Fruit fly (Drosophila melanogaster) whole organism, pupa: Measurements from ENCODE around the gene CG34263.
A peak's percentile ranks its signal among the peaks of the same experiment; 100 is the strongest.

Experiments used
- CG10348 ChIP-seq: fragments of 200-800 bp; sonication (Bioruptor generic); IDR thresholded peaks from 2 replicates; pipeline ENCODE4 v1.3.6; 2022; ENCODE audit warnings: missing biosample characterization, missing genetic modification characterization
- CG12605 ChIP-seq: fragments of 200-800 bp; sonication (Bioruptor generic); IDR thresholded peaks from 2 replicates; pipeline ENCODE4 v1.3.6; 2022; ENCODE audit warnings: missing biosample characterization, missing genetic modification characterization
- CG13204 ChIP-seq: fragments of 200-800 bp; sonication (Bioruptor generic); optimal IDR thresholded peaks from 2 replicates; lab custom pipeline; 2018; ENCODE audit warnings: missing biosample characterization, mild to moderate bottlenecking, missing genetic modification characterization, moderate library complexity
- CG14655 ChIP-seq: fragments of 200-800 bp; sonication (Bioruptor generic); optimal IDR thresholded peaks from 3 replicates; lab custom pipeline; 2017; ENCODE audit warnings: mild to moderate bottlenecking, missing biosample characterization, missing genetic modification reagents, missing genetic modification characterization
- CG15710 ChIP-seq: fragments of 200-800 bp; sonication (Bioruptor generic); optimal IDR thresholded peaks from 2 replicates; lab custom pipeline; 2018; ENCODE audit warnings: missing biosample characterization, mild to moderate bottlenecking, missing genetic modification characterization, moderate library complexity
- CG17806 ChIP-seq: fragments of 200-800 bp; sonication (Bioruptor generic); optimal IDR thresholded peaks from 2 replicates; lab custom pipeline; 2018; ENCODE audit warnings: missing biosample characterization, mild to moderate bottlenecking, missing genetic modification characterization, moderate library complexity
- CG32121 ChIP-seq: fragments of 200-800 bp; sonication (Bioruptor generic); IDR thresholded peaks from 2 replicates; pipeline ENCODE4 v1.3.6; 2022; ENCODE audit warnings: missing biosample characterization, missing genetic modification characterization
- CG34367 ChIP-seq: fragments of 200-800 bp; sonication (Bioruptor generic); optimal IDR thresholded peaks from 2 replicates; lab custom pipeline; 2018; ENCODE audit warnings: missing biosample characterization, mild to moderate bottlenecking, missing genetic modification characterization
- CG4496 ChIP-seq: fragments of 200-800 bp; sonication (Bioruptor generic); IDR thresholded peaks from 3 replicates; pipeline ENCODE4 v1.3.6; 2022; ENCODE audit warnings: missing biosample characterization, missing genetic modification characterization
- CG8159 ChIP-seq: fragments of 200-800 bp; sonication (Bioruptor generic); optimal IDR thresholded peaks from 3 replicates; lab custom pipeline; 2018; ENCODE audit warnings: missing biosample characterization, mild to moderate bottlenecking, missing genetic modification characterization, moderate library complexity
- CG8301 ChIP-seq: fragments of 200-800 bp; sonication (Bioruptor generic); optimal IDR thresholded peaks from 2 replicates; lab custom pipeline; 2018; ENCODE audit warnings: missing biosample characterization, mild to moderate bottlenecking, missing genetic modification characterization
- CG9948 ChIP-seq: fragments of 200-800 bp; sonication (Bioruptor generic); optimal IDR thresholded peaks from 2 replicates; lab custom pipeline; 2018; ENCODE audit warnings: missing biosample characterization, mild to moderate bottlenecking, missing genetic modification characterization, moderate library complexity
- D1 ChIP-seq: fragments of 200-800 bp; sonication (Bioruptor generic); optimal IDR thresholded peaks from 2 replicates; lab custom pipeline; 2018; ENCODE audit warnings: missing biosample characterization, mild to moderate bottlenecking, missing genetic modification characterization, moderate library complexity
- EcR ChIP-seq: fragments of 200-800 bp; sonication (Bioruptor generic); optimal IDR thresholded peaks from 3 replicates; lab custom pipeline; 2019; ENCODE audit warnings: missing biosample characterization, missing genetic modification characterization, mild to moderate bottlenecking, moderate library complexity, missing genetic modification reagents
- Ets98B ChIP-seq: fragments of 200-800 bp; sonication (Bioruptor generic); IDR thresholded peaks from 2 replicates; pipeline ENCODE4 v1.3.6; 2022; ENCODE audit warnings: missing biosample characterization, missing genetic modification characterization
- Pif1A ChIP-seq: fragments of 200-800 bp; sonication (Bioruptor generic); optimal IDR thresholded peaks from 3 replicates; lab custom pipeline; 2016; ENCODE audit warnings: missing biosample characterization, missing genetic modification characterization
- Pif1B ChIP-seq: fragments of 200-800 bp; sonication (Bioruptor generic); optimal IDR thresholded peaks from 3 replicates; lab custom pipeline; 2016; ENCODE audit warnings: missing biosample characterization, missing genetic modification characterization
- Snoo ChIP-seq: fragments of 200-800 bp; sonication (Bioruptor generic); optimal IDR thresholded peaks from 3 replicates; lab custom pipeline; 2017; ENCODE audit warnings: missing biosample characterization, mild to moderate bottlenecking, missing genetic modification characterization, inconsistent platforms
- fd96Ca ChIP-seq: fragments of 200-800 bp; sonication (Bioruptor generic); IDR thresholded peaks from 3 replicates; pipeline ENCODE4 v1.3.6; 2022; ENCODE audit warnings: missing biosample characterization, missing genetic modification characterization
- gl ChIP-seq: fragments of 200-800 bp; sonication (Bioruptor generic); optimal IDR thresholded peaks from 2 replicates; lab custom pipeline; 2018; ENCODE audit warnings: missing biosample characterization, mild to moderate bottlenecking, missing genetic modification characterization
- rn ChIP-seq: fragments of 200-800 bp; sonication (Bioruptor generic); IDR thresholded peaks from 2 replicates; pipeline ENCODE4 v1.3.6; 2022; ENCODE audit warnings: missing biosample characterization, missing genetic modification characterization

The CG34263 gene

DNA sequence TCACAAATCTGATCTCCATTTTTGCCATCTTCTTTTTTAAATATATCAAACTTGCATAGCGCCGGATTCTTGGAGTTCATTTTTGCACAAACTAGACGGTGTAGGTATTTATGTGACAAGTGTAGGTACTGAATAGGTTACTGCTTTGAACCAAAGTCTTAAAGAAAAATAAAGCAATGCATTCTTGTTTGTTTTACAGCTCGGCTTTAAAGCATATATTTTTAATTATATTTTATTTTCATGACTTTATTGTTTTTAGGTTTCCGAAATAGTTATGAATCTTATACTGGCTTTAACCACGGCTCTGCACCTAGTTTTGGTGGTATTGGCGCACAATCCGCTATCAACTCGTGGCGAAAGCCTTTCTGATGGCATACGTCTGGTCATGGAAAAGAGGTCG is 7.6 kb upstream of the CG34263 start, which contains the start of gene CG32845:
Gene CG32845, minus strand, starts transcription at position 101 of the 400 bp plus-strand sequence.
- TF ChIP-seq CG14655 (GFP tag; lab: Kevin White, UChicago) (no peak), Pif1B (GFP tag; lab: Kevin White, UChicago) (no peak), CG10348 (GFP tag; lab: Robert Waterston, UW) (no peak), CG4496 (GFP tag; lab: Robert Waterston, UW) (no peak), CG17806 (tag; lab: Kevin White, UChicago) (no peak), CG8301 (tag; lab: Kevin White, UChicago) (no peak), rn (no peak), Pif1A (GFP tag; lab: Kevin White, UChicago) (no peak), gl (tag; lab: Kevin White, UChicago) (no peak)
- TF ChIP-seq, all 21 proteins: peak for 0

DNA sequence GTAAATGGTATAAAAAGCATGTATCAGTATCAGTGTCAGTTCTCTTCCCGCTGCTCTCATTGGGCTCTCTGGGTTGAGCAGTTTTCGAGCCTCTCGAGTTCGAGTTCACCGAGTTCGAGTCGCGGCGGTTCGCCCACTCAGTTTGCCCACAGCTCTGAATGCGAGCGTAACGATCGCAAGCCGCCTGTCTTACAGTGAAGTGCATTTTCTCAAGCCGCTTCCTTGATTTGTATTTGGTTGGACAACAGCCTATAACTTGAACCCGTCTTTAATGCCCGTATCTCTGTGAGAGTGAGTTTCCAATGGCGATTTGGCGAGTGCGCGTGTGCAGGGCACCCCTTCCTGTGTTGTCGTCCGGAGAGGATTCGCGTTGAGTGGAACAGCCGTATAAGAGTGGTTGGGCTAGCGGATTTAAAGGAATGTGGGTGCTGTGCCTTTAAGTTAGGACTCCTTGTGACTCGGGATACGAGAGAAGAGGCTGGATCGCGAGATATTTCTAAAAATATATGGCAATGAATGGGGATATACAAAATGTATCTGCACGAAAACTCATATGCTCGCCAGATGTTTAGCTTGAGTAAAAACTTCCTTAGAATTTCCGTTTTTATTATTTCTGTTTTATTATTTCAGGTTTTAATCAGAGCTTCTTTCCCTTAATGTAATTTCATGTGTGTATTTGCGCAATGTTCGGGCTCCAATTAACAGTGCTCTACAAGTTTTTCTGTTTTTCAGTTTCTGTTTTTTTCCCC is 6.0 kb upstream of the CG34263 start:
- TF ChIP-seq EcR (GFP tag; lab: Kevin White, UChicago) (peak; percentile 89), CG34367 (tag; lab: Kevin White, UChicago) (no peak), CG17806 (tag; lab: Kevin White, UChicago) (no peak), CG14655 (GFP tag; lab: Kevin White, UChicago) (no peak), rn (no peak), CG8159 (tag; lab: Kevin White, UChicago) (no peak), Pif1A (GFP tag; lab: Kevin White, UChicago) (no peak), CG8301 (tag; lab: Kevin White, UChicago) (no peak), D1 (no peak), CG12605 (GFP tag; lab: Robert Waterston, UW) (peak; percentile 47; the same call in 1 of the 2 replicates), Ets98B (GFP tag; lab: Robert Waterston, UW) (peak; percentile 50; the same call in 1 of the 2 replicates), CG10348 (GFP tag; lab: Robert Waterston, UW) (no peak), CG15710 (tag; lab: Kevin White, UChicago) (no peak), CG4496 (GFP tag; lab: Robert Waterston, UW) (no peak), CG9948 (tag; lab: Kevin White, UChicago) (no peak), CG32121 (GFP tag; lab: Robert Waterston, UW) (no peak), gl (tag; lab: Kevin White, UChicago) (no peak), Snoo (tag; lab: Kevin White, UChicago) (no peak), Pif1B (GFP tag; lab: Kevin White, UChicago) (no peak), CG13204 (GFP tag; lab: Kevin White, UChicago) (peak; percentile 22)

DNA sequence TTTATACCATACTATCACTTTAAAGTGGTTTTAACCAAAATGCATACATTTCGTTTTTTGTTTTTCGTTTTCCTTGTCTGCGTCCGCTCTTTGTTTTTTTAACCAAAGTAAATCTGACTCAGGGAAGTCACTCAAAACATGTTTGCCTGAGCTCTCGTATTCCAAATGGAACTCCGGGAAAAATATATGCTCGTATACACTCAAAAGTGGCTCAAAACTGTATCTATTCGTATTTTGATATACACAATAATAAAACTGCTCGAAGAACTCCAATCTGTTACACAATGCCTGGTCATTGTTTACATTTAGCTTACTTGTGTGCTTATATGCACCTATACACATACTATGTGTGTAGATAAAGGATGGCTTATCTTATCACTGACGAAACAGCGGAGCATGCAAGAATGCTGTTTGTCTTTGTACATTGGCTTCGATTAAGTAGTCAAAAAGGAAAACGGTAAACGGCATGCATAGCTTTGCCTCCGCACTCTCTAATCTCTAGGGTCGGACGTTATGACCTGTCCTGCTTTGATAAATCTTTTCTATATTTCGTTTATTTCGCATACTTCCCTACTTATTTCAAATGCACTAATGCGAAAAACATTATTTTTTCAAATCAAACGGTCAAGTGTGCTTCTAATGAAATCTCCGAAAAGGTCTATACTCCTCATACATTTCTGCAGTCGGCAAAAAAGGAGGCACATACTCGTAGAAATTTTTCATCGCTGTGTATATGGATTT is 5.2 kb upstream of the CG34263 start, which contains the start of gene miple2:
Gene miple2, plus strand, starts transcription at position 441 of the 741 bp plus-strand sequence.
- peak; percentile 49 for TF ChIP-seq CG15710 (tag; lab: Kevin White, UChicago)
- peak; percentile 23; the same call in 1 of the 2 replicates for TF ChIP-seq CG32121 (GFP tag; lab: Robert Waterston, UW)
- peak; percentile 53 for TF ChIP-seq gl (tag; lab: Kevin White, UChicago)
- peak; percentile 59 for TF ChIP-seq D1
- peak; percentile 81 for TF ChIP-seq CG14655 (GFP tag; lab: Kevin White, UChicago)
- peak; percentile 67 for TF ChIP-seq CG8301 (tag; lab: Kevin White, UChicago)
- TF ChIP-seq Pif1B (GFP tag; lab: Kevin White, UChicago) = peak; percentile 49
- TF ChIP-seq CG12605 (GFP tag; lab: Robert Waterston, UW) = peak; percentile 65; the same call in 1 of the 2 replicates
- TF ChIP-seq rn = no peak
- TF ChIP-seq CG13204 (GFP tag; lab: Kevin White, UChicago) = peak; percentile 21
- peak; percentile 61 for TF ChIP-seq CG17806 (tag; lab: Kevin White, UChicago)
- peak; percentile 79 for TF ChIP-seq CG9948 (tag; lab: Kevin White, UChicago)
- peak; percentile 66 for TF ChIP-seq Pif1A (GFP tag; lab: Kevin White, UChicago)
- peak; percentile 45; the same call in 1 of the 3 replicates for TF ChIP-seq fd96Ca (GFP tag; lab: Robert Waterston, UW)
- peak; percentile 46; the same call in 2 of the 3 replicates for TF ChIP-seq CG4496 (GFP tag; lab: Robert Waterston, UW)
- no peak; the same call in 1 of the 2 replicates for TF ChIP-seq Ets98B (GFP tag; lab: Robert Waterston, UW)
- TF ChIP-seq CG10348 (GFP tag; lab: Robert Waterston, UW) = no peak
- TF ChIP-seq Snoo (tag; lab: Kevin White, UChicago) = peak; percentile 39
- no peak for TF ChIP-seq EcR (GFP tag; lab: Kevin White, UChicago)
- TF ChIP-seq CG34367 (tag; lab: Kevin White, UChicago) = peak; percentile 67
- TF ChIP-seq CG8159 (tag; lab: Kevin White, UChicago) = peak; percentile 77

DNA sequence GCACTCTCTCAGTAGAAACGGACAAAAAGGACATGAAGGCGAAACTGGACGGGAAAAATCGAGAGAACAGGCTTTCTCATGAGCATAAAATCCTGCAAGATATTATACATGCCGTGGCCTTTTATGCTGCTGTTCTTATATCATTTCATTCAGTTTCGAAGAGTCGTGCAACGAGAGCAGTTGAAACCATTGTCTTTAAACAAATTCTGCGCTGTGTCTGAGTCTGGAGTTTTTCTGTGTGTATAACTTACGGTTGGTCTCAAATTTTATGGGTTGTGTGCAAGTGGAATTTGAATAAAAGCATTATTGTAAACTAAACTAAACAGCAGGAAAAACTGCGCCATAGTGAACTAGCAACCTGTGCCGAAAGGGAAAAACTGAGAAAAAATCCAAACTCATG is 1.9 kb upstream of the CG34263 start:
- TF ChIP-seq CG12605 (GFP tag; lab: Robert Waterston, UW) (no peak), CG13204 (GFP tag; lab: Kevin White, UChicago) (no peak), rn (no peak), gl (tag; lab: Kevin White, UChicago) (no peak), CG15710 (tag; lab: Kevin White, UChicago) (no peak), CG34367 (tag; lab: Kevin White, UChicago) (no peak), CG17806 (tag; lab: Kevin White, UChicago) (no peak), CG8159 (tag; lab: Kevin White, UChicago) (no peak), fd96Ca (GFP tag; lab: Robert Waterston, UW) (no peak), CG9948 (tag; lab: Kevin White, UChicago) (no peak), CG32121 (GFP tag; lab: Robert Waterston, UW) (no peak), CG10348 (GFP tag; lab: Robert Waterston, UW) (no peak), CG4496 (GFP tag; lab: Robert Waterston, UW) (no peak), CG14655 (GFP tag; lab: Kevin White, UChicago) (no peak), Pif1A (GFP tag; lab: Kevin White, UChicago) (no peak), EcR (GFP tag; lab: Kevin White, UChicago) (no peak), CG8301 (tag; lab: Kevin White, UChicago) (no peak), D1 (no peak)
